Worm (Caenorhabditis elegans): Measurements from ENCODE around the gene srd-15.
A peak's percentile ranks its signal among the peaks of the same experiment; 100 is the strongest.

srd-15 gene

DNA sequence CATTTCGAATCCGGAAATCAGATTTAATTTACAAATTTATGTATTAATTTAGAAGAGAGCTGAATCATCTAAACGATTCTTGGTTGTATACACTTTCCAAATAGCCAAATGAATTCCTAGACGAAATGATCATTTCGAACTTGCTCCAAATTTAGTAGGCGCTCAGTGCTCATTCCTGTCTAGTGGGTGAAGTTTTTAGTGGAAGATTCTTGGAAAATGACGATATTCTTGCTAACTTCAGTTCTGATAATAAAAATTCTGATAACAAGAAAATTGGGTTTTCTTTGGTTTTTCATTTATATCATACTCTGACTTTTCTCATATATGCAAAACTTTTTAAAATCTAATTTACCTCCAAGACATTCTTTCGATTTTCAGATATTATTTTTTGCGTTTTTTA is 15.6 kb upstream of the srd-15 start:
- no peak for TF ChIP-seq C38D4.7 (GFP tag; optimal IDR thresholded peaks at IDR 0.05)
- no peak for TF ChIP-seq ceh-19 (GFP tag; optimal IDR thresholded peaks at IDR 0.05)
- no peak for TF ChIP-seq pax-1 (tag; optimal IDR thresholded peaks at IDR 0.05)
- TF ChIP-seq elt-4 (tag; optimal IDR thresholded peaks at IDR 0.05), result no peak
- TF ChIP-seq lin-11 (tag; optimal IDR thresholded peaks at IDR 0.05), result no peak
- no peak for TF ChIP-seq fkh-10 (GFP tag; optimal IDR thresholded peaks at IDR 0.05)
- TF ChIP-seq sox-4 (tag; optimal IDR thresholded peaks at IDR 0.05), result no peak
- TF ChIP-seq che-1 (tag; optimal IDR thresholded peaks at IDR 0.05), result no peak
- no peak for TF ChIP-seq tbx-7 (tag; optimal IDR thresholded peaks at IDR 0.05)
- TF ChIP-seq ceh-18 (tag; optimal IDR thresholded peaks at IDR 0.05), result no peak
- TF ChIP-seq hlh-15 (tag; optimal IDR thresholded peaks at IDR 0.05), result no peak
- no peak for TF ChIP-seq ttx-3 (tag; optimal IDR thresholded peaks at IDR 0.05)

DNA sequence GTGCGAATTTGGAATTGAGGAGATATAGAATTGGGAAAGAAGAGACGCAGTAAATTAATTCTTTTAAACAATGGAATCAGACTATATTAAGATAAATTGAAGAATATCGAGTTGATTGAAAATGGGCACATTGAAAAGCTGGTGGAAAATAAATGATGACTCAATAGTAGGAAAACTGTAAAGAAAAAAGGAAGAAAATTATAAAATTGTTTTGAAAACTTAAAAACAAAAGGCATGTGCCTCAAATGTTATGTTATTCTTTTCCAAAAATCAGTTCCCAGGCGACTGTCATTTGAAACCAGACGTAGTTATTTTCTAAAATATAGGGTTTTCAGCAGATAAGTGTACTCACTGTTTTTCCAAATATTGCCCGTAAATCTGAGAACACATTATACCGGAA is 13.7 kb upstream of the srd-15 start, which contains the start of gene C04E6.12:
Gene C04E6.12 (minus strand): TSS at position 101 of the 400 bp plus-strand sequence.
- TF ChIP-seq hlh-30 (tag; optimal IDR thresholded peaks at IDR 0.05; ENCODE audit: insufficient read depth) (no peak), T23F11.4 (GFP tag; optimal IDR thresholded peaks at IDR 0.05) (no peak), mec-3 (tag; optimal IDR thresholded peaks at IDR 0.05; ENCODE audit: borderline replicate concordance) (no peak), F13H6.1 (tag; optimal IDR thresholded peaks at IDR 0.05) (no peak), sox-4 (tag; optimal IDR thresholded peaks at IDR 0.05) (no peak), rnt-1 (tag; optimal IDR thresholded peaks at IDR 0.05) (no peak), sdc-2 (tag; optimal IDR thresholded peaks at IDR 0.05) (no peak), syd-9 (tag; optimal IDR thresholded peaks at IDR 0.05) (no peak), ceh-48 (tag; optimal IDR thresholded peaks at IDR 0.05) (no peak), pros-1 (tag; optimal IDR thresholded peaks at IDR 0.05) (no peak), elt-4 (tag; optimal IDR thresholded peaks at IDR 0.05) (no peak), ets-4 (tag; optimal IDR thresholded peaks at IDR 0.05) (no peak), ama-1 (optimal IDR thresholded peaks at IDR 0.05) (no peak), ceh-19 (GFP tag; optimal IDR thresholded peaks at IDR 0.05) (no peak), nhr-11 (tag; optimal IDR thresholded peaks at IDR 0.05) (no peak), fax-1 (tag; optimal IDR thresholded peaks at IDR 0.05) (no peak), eyg-1 (tag; optimal IDR thresholded peaks at IDR 0.05) (no peak)

DNA sequence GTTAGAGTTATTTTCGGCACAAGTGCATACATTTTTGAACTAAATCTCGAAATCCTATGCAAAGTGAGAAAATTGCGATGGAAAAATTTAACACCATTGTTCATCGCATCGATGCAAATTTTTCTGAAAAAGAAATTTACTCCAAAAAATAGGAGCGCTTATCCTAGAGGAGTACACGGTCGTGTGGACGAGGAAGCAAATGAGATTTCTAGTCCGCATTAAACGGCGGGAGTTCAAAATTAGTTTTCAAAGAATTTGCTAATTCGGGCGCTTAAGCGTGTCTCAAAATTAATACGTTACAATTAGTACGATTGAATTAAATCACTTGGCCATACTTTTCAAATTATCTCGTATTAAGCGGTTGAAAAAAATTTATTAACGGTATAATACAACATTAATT is 11.6 kb upstream of the srd-15 start, which contains the start of gene lrpr-1:
Gene lrpr-1 (minus strand): TSS at position 185 of the 400 bp plus-strand sequence.
- TF ChIP-seq hlh-8 (tag; optimal IDR thresholded peaks at IDR 0.05), result peak; percentile 83
- TF ChIP-seq ceh-45 (GFP tag; IDR thresholded peaks at IDR 0.05), result no peak
- TF ChIP-seq mec-3 (tag; optimal IDR thresholded peaks at IDR 0.05; ENCODE audit: borderline replicate concordance), result peak; percentile 92
- peak; percentile 66 for TF ChIP-seq fax-1 (tag; optimal IDR thresholded peaks at IDR 0.05)
- TF ChIP-seq ahr-1 (tag; optimal IDR thresholded peaks at IDR 0.05), result peak; percentile 27
- no peak for TF ChIP-seq dve-1 (tag; optimal IDR thresholded peaks at IDR 0.05)
- TF ChIP-seq madf-2 (tag; optimal IDR thresholded peaks at IDR 0.05), result peak; percentile 36
- TF ChIP-seq pat-9 (tag; optimal IDR thresholded peaks at IDR 0.05), result no peak
- TF ChIP-seq ref-2 (tag; optimal IDR thresholded peaks at IDR 0.05), result peak; percentile 89
- TF ChIP-seq C08G9.2 (tag; optimal IDR thresholded peaks at IDR 0.05), result peak; percentile 98
- peak; percentile 51 for TF ChIP-seq unc-42 (tag; optimal IDR thresholded peaks at IDR 0.05)
- peak; percentile 74 for TF ChIP-seq rnt-1 (tag; optimal IDR thresholded peaks at IDR 0.05)
- TF ChIP-seq tbx-7 (tag; optimal IDR thresholded peaks at IDR 0.05), result peak; percentile 97
- TF ChIP-seq ceh-14 (tag; optimal IDR thresholded peaks at IDR 0.05), result peak; percentile 69
- TF ChIP-seq unc-86 (tag; optimal IDR thresholded peaks at IDR 0.05), result peak; percentile 12
- peak; percentile 96 for TF ChIP-seq ets-4 (tag; optimal IDR thresholded peaks at IDR 0.05)
- TF ChIP-seq ttx-3 (tag; optimal IDR thresholded peaks at IDR 0.05), result peak; percentile 11
- peak; percentile 41 for TF ChIP-seq F13H6.1 (tag; optimal IDR thresholded peaks at IDR 0.05)
- no peak for TF ChIP-seq pros-1 (tag; optimal IDR thresholded peaks at IDR 0.05)
- TF ChIP-seq elt-4 (tag; optimal IDR thresholded peaks at IDR 0.05), result no peak
- TF ChIP-seq zip-5 (tag; optimal IDR thresholded peaks at IDR 0.05), result peak; percentile 82
- peak; percentile 94 for TF ChIP-seq ceh-2 (tag; optimal IDR thresholded peaks at IDR 0.05)
- no peak for TF ChIP-seq K02D7.2 (tag; optimal IDR thresholded peaks at IDR 0.05)
- TF ChIP-seq fkh-6 (tag; optimal IDR thresholded peaks at IDR 0.05), result peak; percentile 28
- peak; percentile 94 for TF ChIP-seq ceh-31 (tag; optimal IDR thresholded peaks at IDR 0.05)
- TF ChIP-seq tbx-2 (tag; optimal IDR thresholded peaks at IDR 0.05), result peak; percentile 91
- peak; percentile 55 for TF ChIP-seq lim-6 (tag; optimal IDR thresholded peaks at IDR 0.05)

All from whole organism, late embryonic.